Worm (Caenorhabditis elegans) whole organism, L1 larva: Measurements from ENCODE around the gene F36H5.10.

Experiments
- aly-2 ChIP-seq: fragments of 150-350 bp; optimal IDR thresholded peaks from 2 replicates; lab custom pipeline; 2014; ENCODE audit warnings: missing biosample characterization, missing genetic modification characterization
- ama-1 ChIP-seq: fragments of 150-350 bp; optimal IDR thresholded peaks from 2 replicates; lab custom pipeline; 2014
- dpl-1 ChIP-seq, 3 experiments: fragments of 150-350 bp in 2 of 3; sonication (generic microtip) in 1 of 3; optimal IDR thresholded peaks; 2 replicates each; lab custom pipeline; 2014 to 2017; ENCODE audit warnings: missing biosample characterization in 3 of 3, missing genetic modification characterization in 3 of 3, missing genetic modification reagents in 3 of 3
- dsc-1 ChIP-seq: sonication (generic microtip); optimal IDR thresholded peaks from 2 replicates; lab custom pipeline; 2016; ENCODE audit warnings: mild to moderate bottlenecking, missing genetic modification characterization, missing compliant biosample characterization
- egl-13 ChIP-seq: sonication (generic microtip); optimal IDR thresholded peaks from 2 replicates; lab custom pipeline; 2016; ENCODE audit warnings: missing genotype, missing genetic modification reagents, missing genetic modification characterization, missing compliant biosample characterization
- hlh-4 ChIP-seq: sonication (generic microtip); optimal IDR thresholded peaks from 2 replicates; lab custom pipeline; 2016; ENCODE audit warnings: mild to moderate bottlenecking, missing genetic modification characterization, missing compliant biosample characterization
- lsy-2 ChIP-seq, 2 experiments: fragments of 150-350 bp; optimal IDR thresholded peaks; 2 replicates each; lab custom pipeline; 2014; ENCODE audit warnings: missing biosample characterization in 2 of 2, missing genetic modification characterization in 2 of 2
- nhr-237 ChIP-seq: fragments of 150-350 bp; optimal IDR thresholded peaks from 2 replicates; lab custom pipeline; 2014; ENCODE audit warnings: missing biosample characterization, missing genetic modification characterization
- nhr-28 ChIP-seq: fragments of 150-350 bp; optimal IDR thresholded peaks from 2 replicates; lab custom pipeline; 2014; ENCODE audit warnings: missing biosample characterization, missing genetic modification characterization
- nhr-77 ChIP-seq: fragments of 150-350 bp; optimal IDR thresholded peaks from 2 replicates; lab custom pipeline; 2014; ENCODE audit warnings: missing biosample characterization, missing genetic modification characterization
- nhr-85 ChIP-seq: sonication (generic microtip); peaks from one replicate; lab custom pipeline; 2016; ENCODE audit warnings: missing genetic modification characterization, inconsistent platforms, missing compliant biosample characterization
- unc-30 ChIP-seq: sonication (generic microtip); optimal IDR thresholded peaks from 2 replicates; lab custom pipeline; 2017; ENCODE audit warnings: missing biosample characterization, missing genetic modification characterization
- ztf-11 ChIP-seq, 2 experiments: sonication (generic microtip); optimal IDR thresholded peaks; 2 replicates each; lab custom pipeline; 2016 to 2017; ENCODE audit warnings: missing genetic modification characterization in 2 of 2, missing biosample characterization in 1 of 2, missing compliant biosample characterization in 1 of 2
- ztf-4 ChIP-seq: fragments of 150-350 bp; optimal IDR thresholded peaks from 2 replicates; lab custom pipeline; 2014; ENCODE audit warnings: missing biosample characterization, missing genetic modification characterization

DNA sequence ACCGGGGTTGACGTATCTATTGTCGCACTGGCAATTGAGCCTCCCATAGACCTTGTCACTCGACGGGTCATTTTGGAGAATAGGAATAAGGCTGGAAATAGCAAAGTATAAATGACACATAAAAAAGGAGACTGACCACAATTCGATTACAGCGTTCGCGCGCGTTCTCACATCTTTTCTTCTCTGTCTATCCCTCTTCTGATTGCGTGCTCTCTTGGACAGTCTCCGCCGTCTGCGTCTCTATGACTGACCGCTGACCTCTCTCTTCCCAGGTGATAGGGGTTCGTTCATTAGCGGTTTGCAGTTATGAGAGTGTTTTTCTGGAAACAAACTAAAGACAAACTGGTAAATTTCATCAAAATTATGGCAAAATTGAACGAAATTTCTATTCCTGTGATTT is 20.8 kb upstream of the F36H5.10 start, which contains the start of gene ceh-83:
- TF ChIP-seq ama-1 (lab: Kevin White, UChicago) (no peak), ztf-4 (no peak), dpl-1 (GFP tag; optimal IDR thresholded peaks at IDR 0.05; lab: Kevin White, UChicago) (peak in 2 of 3 experiments; percentile 16 to 34), nhr-77 (no peak), hlh-4 (no peak), ztf-11 (tag; optimal IDR thresholded peaks at IDR 0.05; lab: Kevin White, UChicago) (no peak), dsc-1 (tag; lab: Kevin White, UChicago) (no peak), egl-13 (no peak), lsy-2 (tag; optimal IDR thresholded peaks at IDR 0.05; lab: Kevin White, UChicago) (no peak), nhr-28 (tag; lab: Kevin White, UChicago) (no peak), nhr-237 (tag; lab: Kevin White, UChicago) (no peak), aly-2 (tag; lab: Kevin White, UChicago) (no peak), unc-30 (tag; lab: Kevin White, UChicago) (no peak), nhr-85 (peak; percentile 59)
